Fruit fly (Drosophila melanogaster): ENCODE results near the gene MSAmiP.

DNA sequence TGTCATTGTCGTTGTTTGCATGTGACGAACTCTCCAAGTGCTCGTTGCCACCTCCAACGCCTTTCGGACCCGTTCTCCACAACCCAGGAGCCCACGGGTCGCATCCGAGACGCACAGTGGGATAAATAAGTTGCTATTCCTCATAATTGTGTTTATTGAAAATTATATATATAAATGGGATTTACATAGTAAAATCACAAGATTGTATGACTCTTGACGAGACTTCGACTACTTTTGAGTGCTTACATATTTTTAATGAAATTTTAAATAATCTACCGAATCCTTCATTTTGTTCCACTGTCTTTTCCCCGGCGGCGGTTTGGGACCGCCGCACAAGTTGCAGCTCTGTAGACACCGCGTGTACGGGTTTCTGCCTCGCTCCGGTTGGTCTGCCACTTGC lies 11.7 kb upstream of the MSAmiP start:
- TF ChIP-seq Sox102F (GFP tag; optimal IDR thresholded peaks at IDR 0.05) (peak; percentile 13), Hr39 (GFP tag; optimal IDR thresholded peaks at IDR 0.05) (peak; percentile 12)

Measured in whole organism, prepupa.